Fruit fly (Drosophila melanogaster) whole organism, wandering third instar larva: ENCODE measurements around the gene Galphai.

Experiments used
- Dif ChIP-seq: fragments of 200-275, 200-300 bp; sonication (Bioruptor generic); optimal IDR thresholded peaks from 2 replicates; lab custom pipeline; 2018; ENCODE audit warnings: missing biosample characterization, missing genetic modification characterization; ENCODE audit not compliant: partially characterized antibody
- Jra ChIP-seq: sonication (Bioruptor generic); optimal IDR thresholded peaks from 2 replicates; lab custom pipeline; 2016; ENCODE audit warnings: missing biosample characterization, missing genetic modification characterization
- Rel ChIP-seq, 2 experiments: fragments of 200-800 bp; sonication (Bioruptor generic) in 1 of 2; optimal IDR thresholded peaks; 2 replicates in 1 of 2; 3 replicates in 1 of 2; lab custom pipeline; 2016 to 2019; ENCODE audit warnings: mild to moderate bottlenecking in 2 of 2, missing biosample characterization in 2 of 2, missing genetic modification characterization in 2 of 2, moderate library complexity in 1 of 2
- foxo ChIP-seq, 2 experiments: fragments of 200-800 bp; sonication (Bioruptor generic); optimal IDR thresholded peaks; 2 replicates in 1 of 2; 3 replicates in 1 of 2; lab custom pipeline; 2016 to 2017; ENCODE audit warnings: missing biosample characterization in 2 of 2, missing genetic modification characterization in 2 of 2
- fru ChIP-seq: fragments of 200-800 bp; sonication (Bioruptor generic); optimal IDR thresholded peaks from 3 replicates; lab custom pipeline; 2016; ENCODE audit warnings: missing biosample characterization, mild to moderate bottlenecking, missing genetic modification characterization
- rgr ChIP-seq: fragments of 200-800 bp; sonication (Bioruptor generic); optimal IDR thresholded peaks from 3 replicates; lab custom pipeline; 2016; ENCODE audit warnings: missing biosample characterization, mild to moderate bottlenecking, missing genetic modification characterization
- sv ChIP-seq: fragments of 200-800 bp; sonication (Bioruptor generic); optimal IDR thresholded peaks from 3 replicates; lab custom pipeline; 2016; ENCODE audit warnings: missing biosample characterization, missing genetic modification characterization

dm6 chr3L:6967797-6968196, 12.0 kb downstream of the Galphai start, which contains the start of gene CG10064:
- no peak for TF ChIP-seq Dif (GFP tag; lab: Kevin White, UChicago)
- no peak for TF ChIP-seq sv
- no peak for TF ChIP-seq fru (GFP tag; lab: Kevin White, UChicago)
- no peak for TF ChIP-seq rgr (GFP tag; lab: Kevin White, UChicago)
- no peak for TF ChIP-seq Rel (GFP tag; optimal IDR thresholded peaks at IDR 0.05; lab: Kevin White, UChicago)
- no peak for TF ChIP-seq Rel (tag; optimal IDR thresholded peaks at IDR 0.05; lab: Kevin White, UChicago)
- no peak for TF ChIP-seq foxo (GFP tag; optimal IDR thresholded peaks at IDR 0.05; lab: Kevin White, UChicago)
- TF ChIP-seq Jra (GFP tag; lab: Kevin White, UChicago) = no peak
